Fruit fly (Drosophila melanogaster) whole organism, embryonic: Measurements from ENCODE around the gene CG16753.

Experiments used
- Abd-B ChIP-seq: fragments of 200-800 bp; sonication (Bioruptor generic); optimal IDR thresholded peaks from 2 replicates; lab custom pipeline; 2018; ENCODE audit warnings: missing biosample characterization, mild to moderate bottlenecking, missing genetic modification characterization, moderate library complexity
- CG10209 ChIP-seq: fragments of 200-800 bp; sonication (Bioruptor generic); optimal IDR thresholded peaks from 3 replicates; lab custom pipeline; 2017; ENCODE audit warnings: missing biosample characterization, mild to moderate bottlenecking, missing genetic modification characterization, missing genetic modification reagents
- CG11504 ChIP-seq: fragments of 200-800 bp; sonication (Bioruptor generic); optimal IDR thresholded peaks from 3 replicates; lab custom pipeline; 2019; ENCODE audit warnings: missing biosample characterization, mild to moderate bottlenecking, missing genetic modification characterization, moderate library complexity
- CG11723 ChIP-seq: fragments of 200-800 bp; sonication (Bioruptor generic); optimal IDR thresholded peaks from 2 replicates; lab custom pipeline; 2017; ENCODE audit warnings: missing biosample characterization, mild to moderate bottlenecking, missing genetic modification characterization
- CG12299 ChIP-seq: fragments of 200-800 bp; sonication (Bioruptor generic); optimal IDR thresholded peaks from 2 replicates; lab custom pipeline; 2018; ENCODE audit warnings: missing biosample characterization, mild to moderate bottlenecking, missing genetic modification characterization
- CG1233 ChIP-seq: fragments of 200-800 bp; sonication (Bioruptor generic); optimal IDR thresholded peaks from 4 replicates; lab custom pipeline; 2018; ENCODE audit warnings: missing biosample characterization, mild to moderate bottlenecking, missing genetic modification characterization
- CG12391 ChIP-seq: fragments of 200-800 bp; sonication (Bioruptor generic); optimal IDR thresholded peaks from 3 replicates; lab custom pipeline; 2018; ENCODE audit warnings: missing biosample characterization, mild to moderate bottlenecking, missing genetic modification characterization, moderate library complexity
- CG12659 ChIP-seq: fragments of 200-800 bp; sonication (Bioruptor generic); optimal IDR thresholded peaks from 3 replicates; lab custom pipeline; 2017; ENCODE audit warnings: mild to moderate bottlenecking, missing biosample characterization, missing genetic modification reagents, missing genetic modification characterization
- CG14710 ChIP-seq: fragments of 200-800 bp; sonication (Bioruptor generic); optimal IDR thresholded peaks from 3 replicates; lab custom pipeline; 2019; ENCODE audit warnings: missing biosample characterization, mild to moderate bottlenecking, missing genetic modification characterization, moderate library complexity
- CG15479 ChIP-seq: fragments of 200-800 bp; sonication (Bioruptor generic); optimal IDR thresholded peaks from 3 replicates; lab custom pipeline; 2019; ENCODE audit warnings: missing biosample characterization, mild to moderate bottlenecking, missing genetic modification characterization, moderate library complexity
- CG15601 ChIP-seq: fragments of 200-800 bp; sonication (Bioruptor generic); optimal IDR thresholded peaks from 3 replicates; lab custom pipeline; 2019; ENCODE audit warnings: missing biosample characterization, mild to moderate bottlenecking, missing genetic modification characterization, moderate library complexity
- CG15696 ChIP-seq: fragments of 200-800 bp; sonication (Bioruptor generic); optimal IDR thresholded peaks from 2 replicates; lab custom pipeline; 2019; ENCODE audit warnings: missing biosample characterization, mild to moderate bottlenecking, missing genetic modification characterization, moderate library complexity
- CG17328 ChIP-seq: fragments of 200-800 bp; sonication (Bioruptor generic); IDR thresholded peaks from 2 replicates; pipeline ENCODE4 v1.3.6; 2022; ENCODE audit warnings: missing biosample characterization, missing genetic modification characterization
- CG2875 ChIP-seq: fragments of 200-800 bp; sonication (Bioruptor generic); optimal IDR thresholded peaks from 2 replicates; lab custom pipeline; 2017; ENCODE audit warnings: missing biosample characterization, mild to moderate bottlenecking, missing genetic modification characterization, missing genetic modification reagents
- CG31388 ChIP-seq: fragments of 200-800 bp; sonication (Bioruptor generic); optimal IDR thresholded peaks from 2 replicates; lab custom pipeline; 2016; ENCODE audit warnings: missing biosample characterization, missing genetic modification characterization
- CG33557 ChIP-seq: fragments of 200-800 bp; sonication (Bioruptor generic); optimal IDR thresholded peaks from 2 replicates; lab custom pipeline; 2019; ENCODE audit warnings: missing biosample characterization, mild to moderate bottlenecking, missing genetic modification characterization, moderate library complexity
- CG6765 ChIP-seq: fragments of 200-800 bp; sonication (Bioruptor generic); optimal IDR thresholded peaks from 3 replicates; lab custom pipeline; 2017; ENCODE audit warnings: missing biosample characterization, mild to moderate bottlenecking, missing genetic modification characterization
- CG7745 ChIP-seq: fragments of 200-800 bp; sonication (Bioruptor generic); optimal IDR thresholded peaks from 2 replicates; lab custom pipeline; 2018; ENCODE audit warnings: missing biosample characterization, mild to moderate bottlenecking, missing genetic modification characterization, moderate library complexity
- CHES-1-like ChIP-seq: fragments of 200-800 bp; sonication (Bioruptor generic); optimal IDR thresholded peaks from 2 replicates; lab custom pipeline; 2016; ENCODE audit warnings: missing biosample characterization, missing genetic modification characterization
- Dip3 ChIP-seq: fragments of 200-800 bp; sonication (Bioruptor generic); optimal IDR thresholded peaks from 3 replicates; lab custom pipeline; 2016; ENCODE audit warnings: missing biosample characterization, missing genetic modification characterization
- H15 ChIP-seq: fragments of 200-800 bp; sonication (Bioruptor generic); IDR thresholded peaks from 3 replicates; pipeline ENCODE4 v1.3.6; 2022; ENCODE audit warnings: missing biosample characterization, missing genetic modification characterization
- Hr51 ChIP-seq, 2 experiments: fragments of 200-800 bp; sonication (Bioruptor generic); optimal IDR thresholded peaks; 2 replicates in 1 of 2; 3 replicates in 1 of 2; lab custom pipeline; 2016 to 2018; ENCODE audit warnings: missing biosample characterization in 2 of 2, missing genetic modification characterization in 2 of 2, mild to moderate bottlenecking in 1 of 2, moderate library complexity in 1 of 2
- Hsf ChIP-seq: fragments of 200-800 bp; sonication (Bioruptor generic); optimal IDR thresholded peaks from 3 replicates; lab custom pipeline; 2016; ENCODE audit warnings: missing biosample characterization, missing genetic modification characterization
- Max ChIP-seq: fragments of 200-800 bp; sonication (Bioruptor generic); optimal IDR thresholded peaks from 2 replicates; lab custom pipeline; 2016; ENCODE audit warnings: missing biosample characterization, mild to moderate bottlenecking, missing genetic modification characterization
- NC2β ChIP-seq: fragments of 200-800 bp; sonication (Bioruptor generic); optimal IDR thresholded peaks from 2 replicates; lab custom pipeline; 2016; ENCODE audit warnings: missing biosample characterization, missing genetic modification characterization
- PHDP ChIP-seq: fragments of 200-800 bp; sonication (Bioruptor generic); optimal IDR thresholded peaks from 3 replicates; lab custom pipeline; 2018; ENCODE audit warnings: missing biosample characterization, mild to moderate bottlenecking, missing genetic modification characterization, moderate library complexity
- Sin3A ChIP-seq: fragments of >200 bp; optimal IDR thresholded peaks from 2 replicates; lab custom pipeline; 2018
- Sry-β ChIP-seq: fragments of 200-800 bp; sonication (Bioruptor generic); optimal IDR thresholded peaks from 2 replicates; lab custom pipeline; 2018; ENCODE audit warnings: missing biosample characterization, mild to moderate bottlenecking, missing genetic modification characterization, moderate library complexity
- Stat92E ChIP-seq, 3 experiments: fragments of >200 bp in 2 of 3; fragments of 200-800 bp in 1 of 3; sonication (Bioruptor generic) in 1 of 3; optimal IDR thresholded peaks; 2 replicates each; lab custom pipeline; 2017 to 2019; ENCODE audit warnings: missing biosample characterization in 3 of 3, missing genetic modification characterization in 3 of 3, mild to moderate bottlenecking in 1 of 3, moderate library complexity in 1 of 3
- ac ChIP-seq: fragments of 200-800 bp; sonication (Bioruptor generic); optimal IDR thresholded peaks from 3 replicates; lab custom pipeline; 2017; ENCODE audit warnings: missing biosample characterization, mild to moderate bottlenecking, missing genetic modification characterization
- bsh ChIP-seq, 2 experiments: fragments of 200-800 bp; sonication (Bioruptor generic); optimal IDR thresholded peaks; 2 replicates each; lab custom pipeline; 2017 to 2018; ENCODE audit warnings: mild to moderate bottlenecking in 2 of 2, missing biosample characterization in 2 of 2, missing genetic modification characterization in 2 of 2, moderate library complexity in 1 of 2
- ems ChIP-seq: fragments of 200-800 bp; sonication (Bioruptor generic); optimal IDR thresholded peaks from 3 replicates; lab custom pipeline; 2016; ENCODE audit warnings: missing biosample characterization, missing genetic modification characterization
- exex ChIP-seq: fragments of 200-800 bp; sonication (Bioruptor generic); optimal IDR thresholded peaks from 4 replicates; lab custom pipeline; 2018; ENCODE audit warnings: missing biosample characterization, mild to moderate bottlenecking, missing genetic modification characterization, moderate library complexity
- ind ChIP-seq: fragments of 200-800 bp; sonication (Bioruptor generic); optimal IDR thresholded peaks from 3 replicates; lab custom pipeline; 2016; ENCODE audit warnings: missing biosample characterization, missing genetic modification characterization
- ken ChIP-seq: fragments of 200-800 bp; sonication (Bioruptor generic); IDR thresholded peaks from 3 replicates; pipeline ENCODE4 v1.3.6; 2022; ENCODE audit warnings: missing biosample characterization, missing genetic modification characterization
- lilli ChIP-seq: fragments of 200-800 bp; sonication (Bioruptor generic); optimal IDR thresholded peaks from 3 replicates; lab custom pipeline; 2016; ENCODE audit warnings: missing biosample characterization, missing genetic modification characterization
- lola ChIP-seq, 3 experiments: fragments of >200 bp in 2 of 3; fragments of 200-800 bp in 1 of 3; sonication (Bioruptor generic) in 1 of 3; optimal IDR thresholded peaks; 2 replicates each; lab custom pipeline; 2017 to 2019; ENCODE audit warnings: missing biosample characterization in 3 of 3, missing genetic modification characterization in 3 of 3, mild to moderate bottlenecking in 1 of 3, moderate library complexity in 1 of 3
- lov ChIP-seq, 2 experiments: fragments of 200-800 bp in 1 of 2; fragments of >200 bp in 1 of 2; sonication (Bioruptor generic) in 1 of 2; IDR thresholded peaks in 1 of 2; optimal IDR thresholded peaks in 1 of 2; 2 replicates in 1 of 2; 3 replicates in 1 of 2; pipeline versions ENCODE4 v1.3.6 to Lab custom; 2017 to 2022; ENCODE audit warnings: missing biosample characterization in 1 of 2, missing genetic modification characterization in 1 of 2
- odd ChIP-seq: fragments of 200-800 bp; sonication (Bioruptor generic); optimal IDR thresholded peaks from 2 replicates; lab custom pipeline; 2017; ENCODE audit warnings: missing biosample characterization, mild to moderate bottlenecking, missing genetic modification characterization
- pita ChIP-seq: fragments of 200-800 bp; sonication (Bioruptor generic); optimal IDR thresholded peaks from 2 replicates; lab custom pipeline; 2017; ENCODE audit warnings: missing biosample characterization, mild to moderate bottlenecking, missing genetic modification characterization
- pzg ChIP-seq: fragments of 200-800 bp; sonication (Bioruptor generic); optimal IDR thresholded peaks from 3 replicates; lab custom pipeline; 2018; ENCODE audit warnings: missing biosample characterization, mild to moderate bottlenecking, missing genetic modification characterization, moderate library complexity
- row ChIP-seq: fragments of 200-800 bp; sonication (Bioruptor generic); IDR thresholded peaks from 3 replicates; pipeline ENCODE4 v1.3.6; 2022; ENCODE audit warnings: missing biosample characterization, missing genetic modification characterization
- sd ChIP-seq: fragments of 200-800 bp; sonication (Bioruptor generic); optimal IDR thresholded peaks from 3 replicates; lab custom pipeline; 2018; ENCODE audit warnings: missing biosample characterization, mild to moderate bottlenecking, missing genetic modification characterization, moderate library complexity
- sisA ChIP-seq: fragments of 200-800 bp; sonication (Bioruptor generic); IDR thresholded peaks from 2 replicates; pipeline ENCODE4 v1.3.6; 2022; ENCODE audit warnings: missing biosample characterization, missing genetic modification characterization

The CG16753 gene

DNA sequence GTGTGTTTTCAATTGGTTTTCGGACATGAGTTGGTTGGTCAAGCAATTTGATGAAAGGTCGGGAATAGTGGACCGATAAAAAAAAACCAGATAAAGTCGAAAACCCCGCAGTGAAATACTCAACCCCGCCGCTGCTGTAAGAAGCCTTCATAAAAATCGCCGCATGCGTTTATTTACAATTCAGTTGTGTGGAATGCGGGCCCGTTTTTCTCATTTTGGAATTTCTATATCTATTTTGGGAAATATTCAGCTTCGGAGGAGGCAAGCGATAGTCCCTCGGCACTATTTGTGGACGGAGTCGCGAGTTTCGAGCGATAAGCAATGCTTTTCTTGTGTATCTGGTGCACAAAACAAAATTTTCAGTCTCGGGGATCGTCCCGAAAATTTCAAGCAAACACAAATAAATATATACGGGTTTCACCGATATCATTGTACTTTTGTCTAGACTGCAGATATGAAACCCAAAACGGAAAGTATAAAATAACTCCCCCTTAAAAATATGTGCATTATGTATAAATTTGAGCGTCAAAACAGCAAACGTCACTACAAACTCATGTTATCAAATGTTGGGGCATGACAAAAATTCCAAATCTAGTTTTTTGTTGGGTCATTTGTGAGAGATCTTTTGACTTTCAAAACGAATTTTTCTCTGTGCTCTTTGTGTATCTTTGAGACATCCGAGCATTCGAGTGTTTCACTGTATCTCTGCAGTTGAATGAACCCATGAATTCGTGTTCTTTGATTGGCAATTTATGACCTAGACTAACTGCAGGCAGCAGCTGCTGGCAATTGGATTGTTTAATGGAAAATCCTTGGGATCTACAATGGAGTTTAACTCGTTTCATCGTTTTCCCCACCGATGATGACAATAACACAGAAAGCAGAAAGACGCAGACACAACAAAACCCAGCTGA lies 4.3 kb downstream of the CG16753 start (continued):
- TF ChIP-seq CG33557 (GFP tag; lab: Kevin White, UChicago) = peak; percentile 63
- peak in 1 of 3 experiments; percentile 58 for TF ChIP-seq lola (GFP tag; optimal IDR thresholded peaks at IDR 0.05; lab: Kevin White, UChicago)
- no peak for TF ChIP-seq pita (GFP tag; lab: Kevin White, UChicago)
- no peak for TF ChIP-seq ac (GFP tag; lab: Kevin White, UChicago)
- peak; percentile 11 for TF ChIP-seq Hsf (GFP tag; lab: Kevin White, UChicago)
- peak; percentile 36 for TF ChIP-seq CG12391 (tag; lab: Kevin White, UChicago)
- peak; percentile 37 for TF ChIP-seq row
- peak; percentile 94 for TF ChIP-seq CG15479
- TF ChIP-seq CG12659 = peak; percentile 22
- TF ChIP-seq CG6765 (GFP tag; lab: Kevin White, UChicago) = no peak
- TF ChIP-seq PHDP (tag; lab: Kevin White, UChicago) = peak; percentile 9
- peak; percentile 10 for TF ChIP-seq ind (GFP tag; lab: Kevin White, UChicago)
- TF ChIP-seq CG31388 = no peak
- peak; percentile 19 for TF ChIP-seq CG2875
- TF ChIP-seq Hr51 (GFP tag; optimal IDR thresholded peaks at IDR 0.05; lab: Kevin White, UChicago) = peak in 1 of 2 experiments; percentile 28
- TF ChIP-seq Stat92E (GFP tag; optimal IDR thresholded peaks at IDR 0.05; lab: Kevin White, UChicago) = peak in 1 of 3 experiments; percentile 13
- TF ChIP-seq Max (GFP tag; lab: Kevin White, UChicago) = no peak
- TF ChIP-seq ken (GFP tag; lab: Robert Waterston, UW) = no peak
- peak; percentile 8 for TF ChIP-seq NC2β (GFP tag; lab: Kevin White, UChicago)
- peak; percentile 37 for TF ChIP-seq CG11723
- peak; percentile 13 for TF ChIP-seq CG1233 (GFP tag; lab: Kevin White, UChicago)
- TF ChIP-seq lov (optimal IDR thresholded peaks at IDR 0.05; lab: Kevin White, UChicago) = no peak
- TF ChIP-seq lov (GFP tag; IDR thresholded peaks at IDR 0.05; lab: Robert Waterston, UW) = no peak
- TF ChIP-seq Sry-β = no peak
- no peak for TF ChIP-seq sisA
- TF ChIP-seq odd (GFP tag; lab: Kevin White, UChicago) = peak; percentile 37
- peak; percentile 21 for TF ChIP-seq exex (tag; lab: Kevin White, UChicago)
- peak; percentile 18 for TF ChIP-seq ems (GFP tag; lab: Kevin White, UChicago)
- TF ChIP-seq CG14710 (tag; lab: Kevin White, UChicago) = peak; percentile 30
- TF ChIP-seq CG15696 (tag; lab: Kevin White, UChicago) = peak; percentile 47
- no peak for TF ChIP-seq Dip3
- TF ChIP-seq lilli = no peak
- peak in 1 of 2 experiments; percentile 49 for TF ChIP-seq bsh (GFP tag; optimal IDR thresholded peaks at IDR 0.05; lab: Kevin White, UChicago)
- no peak for TF ChIP-seq Sin3A (lab: Kevin White, UChicago)
- TF ChIP-seq pzg (GFP tag; lab: Kevin White, UChicago) = no peak
- TF ChIP-seq CG12299 (tag; lab: Kevin White, UChicago) = peak; percentile 20
- TF ChIP-seq CHES-1-like (GFP tag; lab: Kevin White, UChicago) = no peak
- TF ChIP-seq CG15601 (tag; lab: Kevin White, UChicago) = peak; percentile 11
- TF ChIP-seq CG11504 (tag; lab: Kevin White, UChicago) = peak; percentile 42
- TF ChIP-seq CG17328 (GFP tag; lab: Robert Waterston, UW) = no peak
- 0 out of 3 replicates have a peak, but pooled peaks have one; percentile 9 for TF ChIP-seq H15 (GFP tag; lab: Robert Waterston, UW)
- no peak for TF ChIP-seq CG7745 (tag; lab: Kevin White, UChicago)
- TF ChIP-seq CG10209 (GFP tag; lab: Kevin White, UChicago) = peak; percentile 18
- TF ChIP-seq sd = peak; percentile 98
- no peak for TF ChIP-seq Abd-B (GFP tag; lab: Kevin White, UChicago)
